Worm (Caenorhabditis elegans) whole organism, L4 larva: Measurements from ENCODE around the gene C08F1.11.

Experiments
- D1046.2 ChIP-seq: fragments of 200-800 bp; sonication (Bioruptor generic); IDR thresholded peaks from 2 replicates; pipeline ENCODE4 v1.3.6; 2022; ENCODE audit warnings: missing genetic modification characterization, missing compliant biosample characterization
- F49E8.2 ChIP-seq: sonication (generic microtip); optimal IDR thresholded peaks from 2 replicates; lab custom pipeline; 2016; ENCODE audit warnings: missing compliant biosample characterization, mild to moderate bottlenecking, missing genetic modification characterization, borderline replicate concordance
- T20F7.1 ChIP-seq: fragments of 200-800 bp; sonication (Bioruptor generic); optimal IDR thresholded peaks from 2 replicates; lab custom pipeline; 2018; ENCODE audit warnings: mild to moderate bottlenecking, missing genetic modification characterization, missing compliant biosample characterization
- T26A8.4 ChIP-seq: fragments of 200-800 bp; sonication (Bioruptor generic); IDR thresholded peaks from 2 replicates; pipeline ENCODE4 v1.3.6; 2022; ENCODE audit warnings: missing genetic modification characterization, missing compliant biosample characterization
- Y105C5A.15 ChIP-seq: fragments of 200-800 bp; sonication (Bioruptor generic); IDR thresholded peaks from 2 replicates; pipeline ENCODE4 v1.3.6; 2022; ENCODE audit warnings: missing genetic modification characterization, missing compliant biosample characterization
- Y48G9A.11 ChIP-seq: fragments of 200-800 bp; sonication (Bioruptor generic); IDR thresholded peaks from 2 replicates; pipeline ENCODE4 v1.3.6; 2022; ENCODE audit warnings: missing genetic modification reagents, missing genetic modification characterization, missing compliant biosample characterization
- Y5F2A.4 ChIP-seq: fragments of 200-800 bp; sonication (Bioruptor generic); optimal IDR thresholded peaks from 2 replicates; lab custom pipeline; 2018; ENCODE audit warnings: mild to moderate bottlenecking, missing genetic modification characterization, missing compliant biosample characterization
- Y75B8A.6 ChIP-seq: fragments of 200-800 bp; sonication (Bioruptor generic); IDR thresholded peaks from 2 replicates; pipeline ENCODE4 v1.3.6; 2022; ENCODE audit warnings: missing genetic modification reagents, missing genetic modification characterization, missing compliant biosample characterization
- ZK546.5 ChIP-seq, 2 experiments: sonication (generic microtip); optimal IDR thresholded peaks; 2 replicates each; lab custom pipeline; 2017; ENCODE audit warnings: missing biosample characterization in 2 of 2, missing genetic modification characterization in 2 of 2
- ama-1 ChIP-seq: fragments of 150-350 bp; optimal IDR thresholded peaks from 2 replicates; lab custom pipeline; 2014; ENCODE audit warnings: inconsistent platforms, mixed read lengths
- arid-1 ChIP-seq: fragments of 200-800 bp; sonication (Bioruptor generic); conservative IDR thresholded peaks from 2 replicates; pipeline ENCODE4 v1.3.6; 2022; ENCODE audit warnings: missing genetic modification reagents, missing genetic modification characterization, missing compliant biosample characterization
- ceh-44 ChIP-seq: fragments of 200-800 bp; sonication (Bioruptor generic); IDR thresholded peaks from 2 replicates; pipeline ENCODE4 v1.3.6; 2022; ENCODE audit warnings: missing genetic modification reagents, missing genetic modification characterization, missing compliant biosample characterization
- ceh-82 ChIP-seq: sonication (generic microtip); optimal IDR thresholded peaks from 2 replicates; lab custom pipeline; 2017; ENCODE audit warnings: missing biosample characterization, missing genetic modification characterization
- daf-12 ChIP-seq: fragments of 150-350 bp; optimal IDR thresholded peaks from 2 replicates; lab custom pipeline; 2014; ENCODE audit warnings: missing biosample characterization, missing genetic modification reagents, missing genetic modification characterization
- daf-16 ChIP-seq, 3 experiments: sonication (generic microtip); optimal IDR thresholded peaks; 2 replicates each; lab custom pipeline; 2016 to 2017; ENCODE audit warnings: missing genetic modification characterization in 3 of 3, missing genetic modification reagents in 3 of 3, mild to moderate bottlenecking in 2 of 3, missing compliant biosample characterization in 2 of 3, missing biosample characterization in 1 of 3, moderate library complexity in 1 of 3
- dve-1 ChIP-seq: sonication (generic microtip); optimal IDR thresholded peaks from 2 replicates; lab custom pipeline; 2017; ENCODE audit warnings: antibody characterized with exemption, mild to moderate bottlenecking, missing genetic modification characterization, missing compliant biosample characterization; ENCODE audit not compliant: insufficient read depth
- egl-43 ChIP-seq: fragments of 200-800 bp; sonication (Bioruptor generic); IDR thresholded peaks from 2 replicates; pipeline ENCODE4 v1.3.6; 2022; ENCODE audit warnings: missing genetic modification reagents, missing genetic modification characterization, missing compliant biosample characterization
- gei-8 ChIP-seq: fragments of 200-800 bp; sonication (Bioruptor generic); optimal IDR thresholded peaks from 2 replicates; lab custom pipeline; 2018; ENCODE audit warnings: mild to moderate bottlenecking, missing genetic modification characterization, missing compliant biosample characterization
- hlh-11 ChIP-seq: fragments of 200-800 bp; sonication (Bioruptor generic); optimal IDR thresholded peaks from 2 replicates; lab custom pipeline; 2018; ENCODE audit warnings: mild to moderate bottlenecking, missing genetic modification characterization, missing compliant biosample characterization
- hlh-30 ChIP-seq: sonication (generic microtip); optimal IDR thresholded peaks from 2 replicates; lab custom pipeline; 2017; ENCODE audit warnings: antibody characterized with exemption, mild to moderate bottlenecking, missing genetic modification characterization, missing compliant biosample characterization; ENCODE audit not compliant: insufficient read depth
- hmg-1.1 ChIP-seq: fragments of 200-800 bp; sonication (Bioruptor generic); IDR thresholded peaks from 2 replicates; pipeline ENCODE4 v1.3.6; 2022; ENCODE audit warnings: missing genetic modification reagents, missing genetic modification characterization, missing compliant biosample characterization
- jun-1 ChIP-seq: fragments of 150-350 bp; optimal IDR thresholded peaks from 2 replicates; lab custom pipeline; 2014; ENCODE audit warnings: missing biosample characterization, missing genetic modification reagents, missing genetic modification characterization
- lin-1 ChIP-seq: fragments of 200-800 bp; sonication (Bioruptor generic); IDR thresholded peaks from 2 replicates; pipeline ENCODE4 v1.3.6; 2022; ENCODE audit warnings: missing genetic modification reagents, missing genetic modification characterization, missing compliant biosample characterization
- lin-15B ChIP-seq: fragments of 150-350 bp; sonication (generic microtip); optimal IDR thresholded peaks from 3 replicates; lab custom pipeline; 2014; ENCODE audit warnings: missing biosample characterization, missing genetic modification characterization
- lin-29 ChIP-seq: fragments of 200-800 bp; sonication (Bioruptor generic); IDR thresholded peaks from 2 replicates; pipeline ENCODE4 v1.3.6; 2022; ENCODE audit warnings: missing genetic modification reagents, missing genetic modification characterization, missing compliant biosample characterization
- lin-38 ChIP-seq: fragments of 200-800 bp; sonication (Bioruptor generic); IDR thresholded peaks from 2 replicates; pipeline ENCODE4 v1.3.6; 2022; ENCODE audit warnings: missing genetic modification reagents, missing genetic modification characterization, missing compliant biosample characterization
- lsy-2 ChIP-seq, 2 experiments: fragments of 150-350 bp in 1 of 2; sonication (generic microtip) in 1 of 2; optimal IDR thresholded peaks; 2 replicates each; lab custom pipeline; 2014 to 2017; ENCODE audit warnings: missing biosample characterization in 2 of 2, missing genetic modification characterization in 2 of 2
- madf-5 ChIP-seq, 2 experiments: fragments of 200-800 bp; sonication (Bioruptor generic); IDR thresholded peaks; 2 replicates each; pipeline ENCODE4 v1.3.6; 2022; ENCODE audit warnings: missing compliant biosample characterization in 2 of 2, missing genetic modification characterization in 2 of 2
- madf-9 ChIP-seq: fragments of 200-800 bp; sonication (Bioruptor generic); conservative IDR thresholded peaks from 2 replicates; pipeline ENCODE4 v1.3.6; 2022; ENCODE audit warnings: missing genetic modification reagents, missing genetic modification characterization, missing compliant biosample characterization
- mdt-29 ChIP-seq: fragments of 200-800 bp; sonication (Bioruptor generic); IDR thresholded peaks from 2 replicates; pipeline ENCODE4 v1.3.6; 2022; ENCODE audit warnings: missing genetic modification reagents, missing genetic modification characterization, missing compliant biosample characterization
- mes-2 ChIP-seq: sonication (generic microtip); optimal IDR thresholded peaks from 2 replicates; lab custom pipeline; 2016; ENCODE audit warnings: missing genotype, mild to moderate bottlenecking, missing genetic modification characterization, missing compliant biosample characterization; ENCODE audit not compliant: poor library complexity, severe bottlenecking
- mxl-3 ChIP-seq: fragments of 200-800 bp; sonication (Bioruptor generic); optimal IDR thresholded peaks from 2 replicates; lab custom pipeline; 2018; ENCODE audit warnings: mild to moderate bottlenecking, missing genetic modification characterization, missing compliant biosample characterization
- nhr-10 ChIP-seq: fragments of 150-350 bp; optimal IDR thresholded peaks from 2 replicates; lab custom pipeline; 2014; ENCODE audit warnings: missing biosample characterization, missing genetic modification characterization
- nhr-111 ChIP-seq: fragments of 200-800 bp; sonication (Bioruptor generic); optimal IDR thresholded peaks from 2 replicates; lab custom pipeline; 2018; ENCODE audit warnings: mild to moderate bottlenecking, missing genetic modification characterization, missing compliant biosample characterization
- nhr-237 ChIP-seq: sonication (generic microtip); optimal IDR thresholded peaks from 2 replicates; lab custom pipeline; 2017; ENCODE audit warnings: missing biosample characterization, missing genetic modification characterization
- nhr-28 ChIP-seq: fragments of 150-350 bp; optimal IDR thresholded peaks from 2 replicates; lab custom pipeline; 2014; ENCODE audit warnings: missing biosample characterization, missing genetic modification characterization
- nhr-41 ChIP-seq: fragments of 200-800 bp; sonication (Bioruptor generic); IDR thresholded peaks from 2 replicates; pipeline ENCODE4 v1.3.6; 2022; ENCODE audit warnings: missing genetic modification reagents, missing genetic modification characterization, missing compliant biosample characterization
- nhr-42 ChIP-seq: fragments of 200-800 bp; sonication (Bioruptor generic); IDR thresholded peaks from 2 replicates; pipeline ENCODE4 v1.3.6; 2022; ENCODE audit warnings: missing genetic modification characterization, missing compliant biosample characterization
- nhr-48 ChIP-seq: sonication (generic microtip); optimal IDR thresholded peaks from 2 replicates; lab custom pipeline; 2016; ENCODE audit warnings: mild to moderate bottlenecking, missing genetic modification characterization, missing compliant biosample characterization
- nhr-6 ChIP-seq: fragments of 150-350 bp; optimal IDR thresholded peaks from 2 replicates; lab custom pipeline; 2014; ENCODE audit warnings: missing biosample characterization, missing genetic modification characterization
- nhr-77 ChIP-seq: fragments of 150-350 bp; optimal IDR thresholded peaks from 2 replicates; lab custom pipeline; 2014; ENCODE audit warnings: missing biosample characterization, missing genetic modification characterization
- pqm-1 ChIP-seq: sonication (generic microtip); optimal IDR thresholded peaks from 2 replicates; lab custom pipeline; 2017; ENCODE audit warnings: missing biosample characterization, missing genetic modification characterization
- skn-1 ChIP-seq: fragments of 150-350 bp; optimal IDR thresholded peaks from 2 replicates; lab custom pipeline; 2014; ENCODE audit warnings: missing biosample characterization, missing genetic modification characterization
- snpc-4 ChIP-seq: fragments of 150-350 bp; optimal IDR thresholded peaks from 2 replicates; lab custom pipeline; 2014; ENCODE audit warnings: missing biosample characterization, missing genetic modification characterization
- spr-1 ChIP-seq: sonication (generic microtip); optimal IDR thresholded peaks from 2 replicates; lab custom pipeline; 2016; ENCODE audit warnings: mild to moderate bottlenecking, missing genetic modification characterization, missing compliant biosample characterization
- tra-1 ChIP-seq: fragments of 200-800 bp; sonication (Bioruptor generic); IDR thresholded peaks from 2 replicates; pipeline ENCODE4 v1.3.6; 2022; ENCODE audit warnings: missing genetic modification reagents, missing genetic modification characterization, missing compliant biosample characterization
- unc-39 ChIP-seq: sonication (generic microtip); optimal IDR thresholded peaks from 2 replicates; lab custom pipeline; 2017; ENCODE audit warnings: missing biosample characterization, missing genetic modification characterization
- zfp-3 ChIP-seq: fragments of 200-800 bp; sonication (Bioruptor generic); conservative IDR thresholded peaks from 2 replicates; pipeline ENCODE4 v1.3.6; 2022; ENCODE audit warnings: missing genetic modification reagents, missing genetic modification characterization, missing compliant biosample characterization
- zip-11 ChIP-seq: fragments of 200-800 bp; sonication (Bioruptor generic); IDR thresholded peaks from 2 replicates; pipeline ENCODE4 v1.3.6; 2022; ENCODE audit warnings: missing genetic modification characterization, missing compliant biosample characterization
- zip-2 ChIP-seq: fragments of 150-350 bp; optimal IDR thresholded peaks from 2 replicates; lab custom pipeline; 2014; ENCODE audit warnings: missing biosample characterization, missing genetic modification characterization
- ztf-7 ChIP-seq: fragments of 150-350 bp; optimal IDR thresholded peaks from 2 replicates; lab custom pipeline; 2014; ENCODE audit warnings: missing biosample characterization, missing genetic modification characterization

The C08F1.11 gene

DNA sequence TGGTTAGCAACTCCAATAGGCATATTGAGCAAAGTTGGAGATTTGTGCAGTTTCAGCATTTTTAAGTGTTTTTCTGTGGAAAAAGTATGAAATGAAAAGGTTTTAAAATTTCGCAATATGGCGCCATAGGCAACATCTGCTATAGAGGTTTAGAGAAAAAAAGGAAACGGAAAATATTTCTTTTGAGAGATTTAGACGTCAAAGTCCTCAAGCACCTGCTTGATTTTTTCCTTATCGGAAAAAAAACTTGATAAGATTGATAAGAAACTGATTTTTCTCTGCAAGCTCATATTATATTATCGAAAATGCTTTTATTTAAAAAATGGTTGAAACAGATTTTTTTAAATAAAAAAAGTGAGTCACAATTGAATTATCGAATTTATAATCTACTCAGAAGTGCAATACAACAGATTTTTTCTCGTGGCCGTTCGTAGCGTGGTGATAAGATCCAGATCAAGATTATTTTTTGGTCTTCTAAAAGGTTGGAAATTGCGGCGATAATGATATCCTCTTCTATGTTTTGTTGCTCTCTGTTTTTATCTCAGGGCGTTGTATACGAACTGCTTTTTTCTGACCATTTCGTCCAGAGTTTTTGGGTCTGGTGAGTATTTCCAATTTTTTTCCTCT, 35.4 kb upstream of the C08F1.11 start, which contains the start of gene fbxc-19:
TSS of gene fbxc-19 (plus strand) at position 536 of the 627 bp plus-strand sequence.
- no peak for TF ChIP-seq madf-5 (GFP tag; IDR thresholded peaks at IDR 0.05; lab: Robert Waterston, UW)
- peak; percentile 92 for TF ChIP-seq tra-1 (GFP tag; lab: Robert Waterston, UW)
- TF ChIP-seq snpc-4 (tag; lab: Kevin White, UChicago): no peak
- no peak for TF ChIP-seq Y48G9A.11 (GFP tag; lab: Robert Waterston, UW)
- no peak for TF ChIP-seq T20F7.1 (GFP tag; lab: Kevin White, UChicago)
- TF ChIP-seq nhr-48 (tag; lab: Kevin White, UChicago): peak; percentile 31
- no peak for TF ChIP-seq unc-39 (tag; lab: Kevin White, UChicago)
- no peak for TF ChIP-seq mdt-29 (GFP tag; lab: Robert Waterston, UW)
- TF ChIP-seq nhr-42 (GFP tag; lab: Robert Waterston, UW): no peak
- TF ChIP-seq pqm-1 (tag; lab: Kevin White, UChicago): peak; percentile 87
- no peak for TF ChIP-seq hmg-1.1 (GFP tag; lab: Robert Waterston, UW)
- TF ChIP-seq mes-2 (tag; lab: Kevin White, UChicago): peak; percentile 47
- peak; percentile 69 for TF ChIP-seq hlh-30 (tag; lab: Kevin White, UChicago)
- TF ChIP-seq nhr-41: no peak
- no peak for TF ChIP-seq Y105C5A.15
- no peak for TF ChIP-seq ceh-82 (tag; lab: Kevin White, UChicago)
- TF ChIP-seq nhr-111: no peak
- no peak for TF ChIP-seq zip-11 (GFP tag; lab: Robert Waterston, UW)
- TF ChIP-seq F49E8.2 (tag; lab: Kevin White, UChicago): no peak
- peak; percentile 99 for TF ChIP-seq zip-2 (tag; lab: Kevin White, UChicago)
- TF ChIP-seq nhr-6 (tag; lab: Kevin White, UChicago): peak; percentile 72
- TF ChIP-seq ama-1: no peak
- peak; percentile 86 for TF ChIP-seq nhr-77 (tag; lab: Kevin White, UChicago)
- no peak for TF ChIP-seq lin-38 (GFP tag; lab: Robert Waterston, UW)
- peak; percentile 40 for TF ChIP-seq jun-1 (tag; lab: Kevin White, UChicago)
- TF ChIP-seq lin-15B: no peak
- no peak for TF ChIP-seq gei-8 (GFP tag; lab: Kevin White, UChicago)
- no peak for TF ChIP-seq egl-43 (GFP tag; lab: Robert Waterston, UW)
- TF ChIP-seq nhr-10 (tag; lab: Kevin White, UChicago): no peak
- TF ChIP-seq ztf-7 (tag; lab: Kevin White, UChicago): peak; percentile 90
- TF ChIP-seq daf-12 (tag; lab: Kevin White, UChicago): no peak
- no peak for TF ChIP-seq madf-9 (GFP tag; lab: Robert Waterston, UW)
- no peak for TF ChIP-seq lin-29
- TF ChIP-seq hlh-11 (tag; lab: Kevin White, UChicago): peak; percentile 95
- no peak for TF ChIP-seq arid-1 (GFP tag; lab: Robert Waterston, UW)
- no peak for TF ChIP-seq spr-1 (tag; lab: Kevin White, UChicago)
- no peak for TF ChIP-seq T26A8.4
- no peak for TF ChIP-seq zfp-3 (GFP tag; lab: Robert Waterston, UW)
- TF ChIP-seq nhr-237 (tag; lab: Kevin White, UChicago): no peak
- TF ChIP-seq Y5F2A.4 (GFP tag; lab: Kevin White, UChicago): no peak
- peak; percentile 44; the same call in 1 of the 2 replicates for TF ChIP-seq lin-1 (GFP tag; lab: Robert Waterston, UW)
- peak; percentile 83 for TF ChIP-seq nhr-28 (tag; lab: Kevin White, UChicago)
- TF ChIP-seq mxl-3: peak; percentile 14
- TF ChIP-seq daf-16 (GFP tag; optimal IDR thresholded peaks at IDR 0.05; lab: Kevin White, UChicago): no peak
- TF ChIP-seq daf-16 (tag; optimal IDR thresholded peaks at IDR 0.05; lab: Kevin White, UChicago): peak; percentile 92
- no peak for TF ChIP-seq ZK546.5 (tag; optimal IDR thresholded peaks at IDR 0.05; lab: Kevin White, UChicago)
- TF ChIP-seq D1046.2 (GFP tag; lab: Robert Waterston, UW): no peak
- TF ChIP-seq Y75B8A.6 (GFP tag; lab: Robert Waterston, UW): no peak
- TF ChIP-seq ceh-44 (GFP tag; lab: Robert Waterston, UW): no peak
- no peak for TF ChIP-seq skn-1 (tag; lab: Kevin White, UChicago)
- TF ChIP-seq lsy-2 (tag; optimal IDR thresholded peaks at IDR 0.05; lab: Kevin White, UChicago): no peak
- peak; percentile 84 for TF ChIP-seq dve-1 (tag; lab: Kevin White, UChicago)
